Worm (Caenorhabditis elegans) whole organism, early embryonic: ENCODE measurements around the gene clec-37.

Source experiments
- B0310.2 ChIP-seq: sonication (generic microtip); optimal IDR thresholded peaks from 2 replicates; lab custom pipeline; 2016; ENCODE audit warnings: mild to moderate bottlenecking, missing genetic modification characterization, missing compliant biosample characterization
- F13C5.2 ChIP-seq: sonication (generic microtip); optimal IDR thresholded peaks from 2 replicates; lab custom pipeline; 2017; ENCODE audit warnings: mild to moderate bottlenecking, missing genetic modification characterization, inconsistent platforms, missing compliant biosample characterization
- aly-1 ChIP-seq: sonication (generic microtip); optimal IDR thresholded peaks from 2 replicates; lab custom pipeline; 2016; ENCODE audit warnings: missing genetic modification characterization, missing compliant biosample characterization
- ama-1 ChIP-seq: fragments of 150-350 bp; optimal IDR thresholded peaks from 2 replicates; lab custom pipeline; 2014
- ceh-13 ChIP-seq: fragments of 200-800 bp; sonication (Bioruptor generic); optimal IDR thresholded peaks from 2 replicates; lab custom pipeline; 2018; ENCODE audit warnings: mild to moderate bottlenecking, missing genetic modification characterization, missing compliant biosample characterization
- flt-1 ChIP-seq: fragments of 200-800 bp; sonication (Bioruptor generic); IDR thresholded peaks from 2 replicates; pipeline ENCODE4 v1.3.6; 2022; ENCODE audit warnings: missing genetic modification characterization, missing compliant biosample characterization
- hmbx-1 ChIP-seq: sonication (generic microtip); optimal IDR thresholded peaks from 2 replicates; lab custom pipeline; 2016; ENCODE audit warnings: mild to moderate bottlenecking, missing genetic modification characterization, missing compliant biosample characterization
- hnd-1 ChIP-seq: sonication (generic microtip); optimal IDR thresholded peaks from 2 replicates; lab custom pipeline; 2016; ENCODE audit warnings: missing genetic modification characterization, missing compliant biosample characterization
- scrt-1 ChIP-seq: fragments of 200-800 bp; sonication (Bioruptor generic); IDR thresholded peaks from 2 replicates; pipeline ENCODE4 v1.3.6; 2022; ENCODE audit warnings: missing genetic modification characterization, missing compliant biosample characterization
- sea-1 ChIP-seq: fragments of 200-800 bp; sonication (Bioruptor generic); conservative IDR thresholded peaks from 2 replicates; pipeline ENCODE4 v1.3.6; 2022; ENCODE audit warnings: missing genetic modification characterization, missing compliant biosample characterization
- tbx-11 ChIP-seq: fragments of 200-800 bp; sonication (Bioruptor generic); IDR thresholded peaks from 2 replicates; pipeline ENCODE4 v1.3.6; 2022; ENCODE audit warnings: missing genetic modification characterization, missing compliant biosample characterization
- tra-4 ChIP-seq: sonication (generic microtip); optimal IDR thresholded peaks from 2 replicates; lab custom pipeline; 2017; ENCODE audit warnings: missing genetic modification characterization, missing compliant biosample characterization

- no peak for TF ChIP-seq tbx-11 (GFP tag; lab: Robert Waterston, UW)
- TF ChIP-seq scrt-1: no peak
- no peak for TF ChIP-seq flt-1 (GFP tag; lab: Robert Waterston, UW)
- TF ChIP-seq ceh-13 (GFP tag; lab: Kevin White, UChicago): no peak
- TF ChIP-seq ama-1 (lab: Kevin White, UChicago): no peak
- TF ChIP-seq aly-1 (tag; lab: Kevin White, UChicago): no peak
- no peak for TF ChIP-seq F13C5.2 (tag; lab: Kevin White, UChicago)
- no peak for TF ChIP-seq hmbx-1 (tag; lab: Kevin White, UChicago)
- no peak for TF ChIP-seq sea-1
- no peak for TF ChIP-seq hnd-1 (tag; lab: Kevin White, UChicago)
- no peak for TF ChIP-seq tra-4 (tag; lab: Kevin White, UChicago)
- no peak for TF ChIP-seq B0310.2 (tag; lab: Kevin White, UChicago)
These were observed 27.6 kb upstream of the clec-37 start for ce11 chrV:16879532-16879931.
